Worm (Caenorhabditis elegans) whole organism, midembryonic: ENCODE data around the gene Y45G5AM.3.

Experiments used
- tab-1 ChIP-seq: fragments of 200-800 bp; sonication (Bioruptor generic); IDR thresholded peaks from 2 replicates; pipeline ENCODE4 v1.3.6; 2022; ENCODE audit warnings: missing genetic modification characterization, missing compliant biosample characterization
- ztf-23 ChIP-seq: fragments of 200-800 bp; sonication (Bioruptor generic); IDR thresholded peaks from 2 replicates; pipeline ENCODE4 v1.3.6; 2022; ENCODE audit warnings: missing genetic modification reagents, missing genetic modification characterization, missing compliant biosample characterization

- TF ChIP-seq ztf-23 (GFP tag; lab: Robert Waterston, UW) (no peak), tab-1 (GFP tag; lab: Robert Waterston, UW) (no peak)
These were observed 25.7 kb upstream of the Y45G5AM.3 start, which contains the start of gene lgc-29 for ce11 chrV:4138688-4139087.
